Fruit fly (Drosophila melanogaster): ENCODE data around the gene CG18764.

CG18764 gene

DNA sequence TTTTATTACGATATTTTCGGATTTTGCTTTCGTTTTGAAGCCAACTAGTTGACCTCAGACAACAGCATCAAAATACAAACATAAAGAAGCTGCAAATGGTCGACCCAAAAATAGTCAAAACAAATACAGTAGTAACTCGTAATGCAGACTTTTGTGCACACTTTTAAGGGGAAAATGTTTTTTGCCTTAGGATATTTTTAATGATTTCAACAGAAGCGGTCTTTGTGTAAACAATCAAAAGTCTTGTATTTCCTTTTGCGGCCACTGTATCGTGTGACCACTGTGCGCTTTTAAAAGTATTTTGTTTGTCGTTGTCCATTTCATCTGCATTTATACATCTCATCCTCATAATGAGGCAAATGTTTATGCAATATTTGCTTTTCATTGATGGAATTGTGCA, 22.8 kb downstream of the CG18764 start (continued):
- peak; percentile 98 for TF ChIP-seq CG13624 (GFP tag; optimal IDR thresholded peaks at IDR 0.05)
- TF ChIP-seq CG31365 (tag; optimal IDR thresholded peaks at IDR 0.05): peak; percentile 84
- TF ChIP-seq gsb-n (tag; optimal IDR thresholded peaks at IDR 0.05): peak; percentile 73
- peak; percentile 86 for TF ChIP-seq zen (tag; optimal IDR thresholded peaks at IDR 0.05)
- peak; percentile 93 for TF ChIP-seq CG6813 (GFP tag; optimal IDR thresholded peaks at IDR 0.05)
- TF ChIP-seq trh (GFP tag; optimal IDR thresholded peaks at IDR 0.05): peak; percentile 88
- peak; percentile 20 for TF ChIP-seq trem (tag; optimal IDR thresholded peaks at IDR 0.05)
- TF ChIP-seq Hsf (GFP tag; optimal IDR thresholded peaks at IDR 0.05): peak; percentile 97
- no peak for TF ChIP-seq Opbp (GFP tag; IDR thresholded peaks at IDR 0.05; ENCODE audit: partially characterized antibody)
- peak; percentile 99 for TF ChIP-seq vvl (GFP tag; IDR thresholded peaks at IDR 0.05)
- TF ChIP-seq schlank (tag; optimal IDR thresholded peaks at IDR 0.05): peak; percentile 98
- TF ChIP-seq jigr1 (GFP tag; IDR thresholded peaks at IDR 0.05): peak; percentile 85
- peak; percentile 89 for TF ChIP-seq Hand (GFP tag; optimal IDR thresholded peaks at IDR 0.05)
- peak; percentile 96 for TF ChIP-seq pb (GFP tag; optimal IDR thresholded peaks at IDR 0.05)
- TF ChIP-seq CG10654 (GFP tag; optimal IDR thresholded peaks at IDR 0.05): peak; percentile 95
- peak; percentile 97 for TF ChIP-seq CG30403 (GFP tag; optimal IDR thresholded peaks at IDR 0.05)
- peak; percentile 81 for TF ChIP-seq CG8290 (GFP tag; optimal IDR thresholded peaks at IDR 0.05)
- TF ChIP-seq CG8290 (tag; optimal IDR thresholded peaks at IDR 0.05): peak; percentile 17 to 99
- TF ChIP-seq fu2 (GFP tag; optimal IDR thresholded peaks at IDR 0.05): peak; percentile 97
- peak; percentile 98 for TF ChIP-seq dpn (GFP tag; optimal IDR thresholded peaks at IDR 0.05)
- TF ChIP-seq zfh1 (GFP tag; IDR thresholded peaks at IDR 0.05): peak; percentile 97
- peak; percentile 60 for TF ChIP-seq CG10431 (GFP tag; optimal IDR thresholded peaks at IDR 0.05)
- peak; percentile 97 for TF ChIP-seq HLH54F (GFP tag; optimal IDR thresholded peaks at IDR 0.05)
- peak; percentile 82 for TF ChIP-seq croc (GFP tag; conservative IDR thresholded peaks at IDR 0.05)
- peak; percentile 94 for TF ChIP-seq cas (GFP tag; IDR thresholded peaks at IDR 0.05)
- TF ChIP-seq grn (GFP tag; optimal IDR thresholded peaks at IDR 0.05): peak; percentile 40
- TF ChIP-seq luna (GFP tag; optimal IDR thresholded peaks at IDR 0.05): peak; percentile 97
- TF ChIP-seq chn (GFP tag; optimal IDR thresholded peaks at IDR 0.05): peak; percentile 97
- peak; percentile 95 for TF ChIP-seq CG32772 (GFP tag; IDR thresholded peaks at IDR 0.05)
- peak; percentile 96 for TF ChIP-seq Hmr (GFP tag; optimal IDR thresholded peaks at IDR 0.05)
- peak; percentile 78 for TF ChIP-seq CG10979 (tag; optimal IDR thresholded peaks at IDR 0.05)
- TF ChIP-seq dimm (GFP tag; IDR thresholded peaks at IDR 0.05): peak; percentile 93
- no peak for TF ChIP-seq Scr (GFP tag; IDR thresholded peaks at IDR 0.05; ENCODE audit: partially characterized antibody)
- TF ChIP-seq hb (GFP tag; IDR thresholded peaks at IDR 0.05; ENCODE audit: partially characterized antibody): no peak
- TF ChIP-seq Dad (GFP tag; optimal IDR thresholded peaks at IDR 0.05): peak; percentile 96
- peak; percentile 92 for TF ChIP-seq shn (GFP tag; optimal IDR thresholded peaks at IDR 0.05)
- no peak for TF ChIP-seq inv (GFP tag; IDR thresholded peaks at IDR 0.05; ENCODE audit: partially characterized antibody)
- TF ChIP-seq D (optimal IDR thresholded peaks at IDR 0.05): no peak
- TF ChIP-seq D (GFP tag; optimal IDR thresholded peaks at IDR 0.05): peak; percentile 82
- peak; percentile 91 for TF ChIP-seq Lim3 (GFP tag; IDR thresholded peaks at IDR 0.05)
- peak; percentile 40 for TF ChIP-seq Lhr (GFP tag; optimal IDR thresholded peaks at IDR 0.05)
- TF ChIP-seq Asciz (GFP tag; optimal IDR thresholded peaks at IDR 0.05): peak; percentile 89
- peak; percentile 95 for TF ChIP-seq CG9876 (GFP tag; optimal IDR thresholded peaks at IDR 0.05)
- TF ChIP-seq da (GFP tag; optimal IDR thresholded peaks at IDR 0.05): peak; percentile 95
- TF ChIP-seq chif (GFP tag; optimal IDR thresholded peaks at IDR 0.05): peak; percentile 95 to 96
- TF ChIP-seq CG12769 (tag; optimal IDR thresholded peaks at IDR 0.05): peak; percentile 98
- TF ChIP-seq her (GFP tag; optimal IDR thresholded peaks at IDR 0.05): peak; percentile 96
- TF ChIP-seq CG6683 (GFP tag; optimal IDR thresholded peaks at IDR 0.05): peak; percentile 80
- TF ChIP-seq ara (GFP tag; IDR thresholded peaks at IDR 0.05): peak; percentile 93
- TF ChIP-seq CG17568 (GFP tag; optimal IDR thresholded peaks at IDR 0.05): peak; percentile 93
- TF ChIP-seq danr (GFP tag; IDR thresholded peaks at IDR 0.05): peak; percentile 95
- TF ChIP-seq CG11695 (GFP tag; IDR thresholded peaks at IDR 0.05): peak; percentile 94
